Fruit fly (Drosophila melanogaster): ENCODE measurements around the gene Hsp70Aa.

The Hsp70Aa gene

dm6 chr3R:11978278-11978677, 21.9 kb upstream of the Hsp70Aa start:
- TF ChIP-seq OdsH (GFP tag; optimal IDR thresholded peaks at IDR 0.05) (no peak), dsf (GFP tag; optimal IDR thresholded peaks at IDR 0.05; ENCODE audit: borderline replicate concordance) (no peak), usp (GFP tag; optimal IDR thresholded peaks at IDR 0.05) (no peak), foxo (GFP tag; optimal IDR thresholded peaks at IDR 0.05) (no peak), br (GFP tag; optimal IDR thresholded peaks at IDR 0.05) (no peak), HLH106 (tag; optimal IDR thresholded peaks at IDR 0.05) (no peak), woc (GFP tag; optimal IDR thresholded peaks at IDR 0.05) (no peak), Myc (optimal IDR thresholded peaks at IDR 0.05) (no peak), CG9705 (GFP tag; optimal IDR thresholded peaks at IDR 0.05) (no peak), h (GFP tag; optimal IDR thresholded peaks at IDR 0.05) (no peak), CG32264 (GFP tag; optimal IDR thresholded peaks at IDR 0.05) (no peak), Hnf4 (GFP tag; optimal IDR thresholded peaks at IDR 0.05) (no peak), lola (GFP tag; optimal IDR thresholded peaks at IDR 0.05) (no peak)

DNA sequence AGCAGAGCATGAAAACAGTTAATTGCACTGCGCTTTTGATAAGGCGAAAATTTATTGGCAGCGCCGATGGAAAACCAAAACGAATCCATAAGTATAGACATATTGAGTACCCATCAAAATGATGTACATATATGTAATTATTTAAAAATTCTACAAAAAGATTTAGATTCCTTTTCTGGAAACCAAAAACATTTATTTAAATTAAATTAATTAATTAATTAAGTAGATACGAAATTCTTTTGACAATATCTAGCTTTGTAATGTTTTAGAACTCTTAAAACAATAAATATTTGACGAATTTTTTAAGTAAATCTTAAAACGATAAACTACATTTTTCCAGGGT, 21.0 kb upstream of the Hsp70Aa start:
- TF ChIP-seq Dif (GFP tag; optimal IDR thresholded peaks at IDR 0.05; ENCODE audit: partially characterized antibody) (no peak), GATAd (GFP tag; optimal IDR thresholded peaks at IDR 0.05) (no peak), rgr (GFP tag; optimal IDR thresholded peaks at IDR 0.05) (no peak), br (GFP tag; optimal IDR thresholded peaks at IDR 0.05) (no peak), brk (GFP tag; optimal IDR thresholded peaks at IDR 0.05) (no peak), jim (GFP tag; optimal IDR thresholded peaks at IDR 0.05) (no peak), dsf (GFP tag; optimal IDR thresholded peaks at IDR 0.05; ENCODE audit: borderline replicate concordance) (no peak), ey (GFP tag; optimal IDR thresholded peaks at IDR 0.05) (no peak), Vsx2 (GFP tag; optimal IDR thresholded peaks at IDR 0.05; ENCODE audit: partially characterized antibody) (no peak), Myc (optimal IDR thresholded peaks at IDR 0.05) (no peak), woc (GFP tag; optimal IDR thresholded peaks at IDR 0.05) (no peak), Jra (GFP tag; optimal IDR thresholded peaks at IDR 0.05) (no peak), Dfd (GFP tag; optimal IDR thresholded peaks at IDR 0.05) (no peak)

DNA sequence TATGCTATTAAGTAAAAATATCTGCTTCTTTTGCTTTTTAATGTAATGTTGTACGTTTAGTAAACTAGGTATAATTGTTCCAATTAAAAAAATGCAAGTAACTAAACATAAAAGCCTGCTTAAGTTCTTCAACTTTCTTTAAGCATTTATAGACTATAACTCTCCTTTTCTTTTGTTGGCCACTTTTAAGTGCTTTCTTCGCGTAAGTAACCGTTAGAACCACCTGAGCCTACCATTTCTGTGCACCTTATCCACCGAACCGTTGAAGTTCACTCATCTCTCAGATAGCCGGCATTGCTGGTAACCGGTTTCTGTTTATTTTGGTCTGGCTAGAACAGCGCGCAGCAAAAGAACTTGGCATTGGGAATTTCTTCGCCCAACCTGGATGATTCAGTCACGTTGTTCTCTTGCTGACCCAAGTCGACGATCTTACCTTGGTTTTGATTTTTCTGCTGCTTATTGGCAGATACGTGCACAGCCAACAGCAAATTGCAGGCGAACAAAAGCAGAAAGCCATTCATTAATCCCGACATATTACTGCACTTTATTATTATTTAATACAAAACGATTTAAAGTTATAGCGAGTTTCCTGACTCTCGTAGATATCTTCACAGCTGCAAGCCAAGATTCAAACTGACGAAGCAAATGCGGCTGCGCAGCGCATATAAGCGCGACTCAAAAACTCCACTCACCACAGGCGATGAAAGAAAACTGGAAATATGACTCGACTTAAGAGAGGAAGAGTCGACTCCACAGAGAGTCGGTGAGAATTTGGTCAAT, 20.4 kb upstream of the Hsp70Aa start, which contains the start of gene CG10005:
Gene CG10005 (minus strand): TSS at position 642 of the 780 bp plus-strand sequence.
- TF ChIP-seq CrebA (GFP tag; optimal IDR thresholded peaks at IDR 0.05; ENCODE audit: borderline replicate concordance): no peak
- TF ChIP-seq brk (GFP tag; optimal IDR thresholded peaks at IDR 0.05): no peak
- TF ChIP-seq usp (GFP tag; optimal IDR thresholded peaks at IDR 0.05): no peak
- TF ChIP-seq N (GFP tag; optimal IDR thresholded peaks at IDR 0.05): no peak
- peak; percentile 11 for TF ChIP-seq Sp1 (GFP tag; optimal IDR thresholded peaks at IDR 0.05)
- TF ChIP-seq OdsH (GFP tag; optimal IDR thresholded peaks at IDR 0.05): no peak
- no peak for TF ChIP-seq GATAd (GFP tag; optimal IDR thresholded peaks at IDR 0.05)
- no peak for TF ChIP-seq Rel (GFP tag; optimal IDR thresholded peaks at IDR 0.05)
- peak; percentile 3 for TF ChIP-seq Rel (tag; optimal IDR thresholded peaks at IDR 0.05)
- TF ChIP-seq Dfd (GFP tag; optimal IDR thresholded peaks at IDR 0.05): no peak
- no peak for TF ChIP-seq Hnf4 (GFP tag; optimal IDR thresholded peaks at IDR 0.05)
- TF ChIP-seq dmrt93B (GFP tag; optimal IDR thresholded peaks at IDR 0.05): no peak
- TF ChIP-seq Myc (optimal IDR thresholded peaks at IDR 0.05): no peak
- TF ChIP-seq CG9705 (GFP tag; optimal IDR thresholded peaks at IDR 0.05): no peak
- TF ChIP-seq sv (GFP tag; optimal IDR thresholded peaks at IDR 0.05): no peak
- no peak for TF ChIP-seq foxo (GFP tag; optimal IDR thresholded peaks at IDR 0.05)
- TF ChIP-seq Hr78 (GFP tag; optimal IDR thresholded peaks at IDR 0.05): no peak
- no peak for TF ChIP-seq ey (GFP tag; optimal IDR thresholded peaks at IDR 0.05)
- peak; percentile 19 to 45 for TF ChIP-seq dl (GFP tag; optimal IDR thresholded peaks at IDR 0.05; ENCODE audit: insufficient read depth in 1 of 2, partially characterized antibody in 2 of 2)
- TF ChIP-seq br (GFP tag; optimal IDR thresholded peaks at IDR 0.05): peak; percentile 0
- TF ChIP-seq Abd-B (GFP tag; optimal IDR thresholded peaks at IDR 0.05): no peak
- no peak for TF ChIP-seq lola (GFP tag; optimal IDR thresholded peaks at IDR 0.05)
- peak; percentile 71 for TF ChIP-seq Dif (GFP tag; optimal IDR thresholded peaks at IDR 0.05; ENCODE audit: partially characterized antibody)
- no peak for TF ChIP-seq Vsx2 (GFP tag; optimal IDR thresholded peaks at IDR 0.05; ENCODE audit: partially characterized antibody)
- no peak for TF ChIP-seq CG32264 (GFP tag; optimal IDR thresholded peaks at IDR 0.05)
- TF ChIP-seq Jra (GFP tag; optimal IDR thresholded peaks at IDR 0.05): no peak
- TF ChIP-seq HLH106 (tag; optimal IDR thresholded peaks at IDR 0.05): no peak
- TF ChIP-seq psq (GFP tag; optimal IDR thresholded peaks at IDR 0.05): no peak
- TF ChIP-seq tai (GFP tag; optimal IDR thresholded peaks at IDR 0.05): no peak
- no peak for TF ChIP-seq jim (GFP tag; optimal IDR thresholded peaks at IDR 0.05)
- peak; percentile 44 for TF ChIP-seq fru (GFP tag; optimal IDR thresholded peaks at IDR 0.05)
- no peak for TF ChIP-seq pan (optimal IDR thresholded peaks at IDR 0.05)
- no peak for TF ChIP-seq dsf (GFP tag; optimal IDR thresholded peaks at IDR 0.05; ENCODE audit: borderline replicate concordance)

Measured in whole organism, wandering third instar larva.